Worm (Caenorhabditis elegans) whole organism, midembryonic: ENCODE results near the gene dpy-31.
A peak's percentile ranks its signal among the peaks of the same experiment; 100 is the strongest.

Experiments
- T22C8.4 ChIP-seq: fragments of 200-800 bp; sonication (Bioruptor generic); IDR thresholded peaks from 2 replicates; pipeline ENCODE4 v1.3.6; 2022; ENCODE audit warnings: missing genetic modification characterization, missing compliant biosample characterization
- cog-1 ChIP-seq: sonication (generic microtip); optimal IDR thresholded peaks from 2 replicates; lab custom pipeline; 2016; ENCODE audit warnings: missing genetic modification characterization, missing compliant biosample characterization
- flt-1 ChIP-seq: fragments of 200-800 bp; sonication (Bioruptor generic); IDR thresholded peaks from 2 replicates; pipeline ENCODE4 v1.3.6; 2022; ENCODE audit warnings: missing genetic modification characterization, missing compliant biosample characterization
- klf-2 ChIP-seq: fragments of 200-800 bp; sonication (Bioruptor generic); conservative IDR thresholded peaks from 2 replicates; pipeline ENCODE4 v1.3.6; 2022; ENCODE audit warnings: missing genetic modification reagents, missing genetic modification characterization, missing compliant biosample characterization
- med-1 ChIP-seq: sonication (generic microtip); optimal IDR thresholded peaks from 2 replicates; lab custom pipeline; 2017; ENCODE audit warnings: missing genetic modification characterization, mild to moderate bottlenecking, missing compliant biosample characterization, antibody characterized with exemption, missing genetic modification reagents; ENCODE audit not compliant: insufficient read depth
- tab-1 ChIP-seq: fragments of 200-800 bp; sonication (Bioruptor generic); IDR thresholded peaks from 2 replicates; pipeline ENCODE4 v1.3.6; 2022; ENCODE audit warnings: missing genetic modification characterization, missing compliant biosample characterization

ce11 chrIII:7189581-7190128 is 12.4 kb upstream of the dpy-31 start, which contains the start of gene rps-21:
- TF ChIP-seq klf-2 (GFP tag; lab: Robert Waterston, UW) (no peak), flt-1 (GFP tag; lab: Robert Waterston, UW) (0 out of 2 replicates have a peak, but pooled peaks have one; percentile 4), med-1 (GFP tag; lab: Kevin White, UChicago) (no peak), tab-1 (GFP tag; lab: Robert Waterston, UW) (no peak), cog-1 (tag; lab: Kevin White, UChicago) (peak; percentile 34), T22C8.4 (GFP tag; lab: Robert Waterston, UW) (no peak)
